Worm (Caenorhabditis elegans) whole organism, L4 larva: Measurements from ENCODE around the gene F22B5.6.

Experiments used
- lin-1 ChIP-seq: fragments of 200-800 bp; sonication (Bioruptor generic); IDR thresholded peaks from 2 replicates; pipeline ENCODE4 v1.3.6; 2022; ENCODE audit warnings: missing genetic modification reagents, missing genetic modification characterization, missing compliant biosample characterization
- lin-29 ChIP-seq: fragments of 200-800 bp; sonication (Bioruptor generic); IDR thresholded peaks from 2 replicates; pipeline ENCODE4 v1.3.6; 2022; ENCODE audit warnings: missing genetic modification reagents, missing genetic modification characterization, missing compliant biosample characterization

ce11 chrII:8409538-8409937 is 46.5 kb downstream of the F22B5.6 start:
- TF ChIP-seq lin-29 (no peak), lin-1 (no peak)
